Fruit fly (Drosophila melanogaster) S2 (cell line): ENCODE results near the gene Ir11a.

ENCODE experiments used
- CG8478 ChIP-seq: fragments of >200 bp; optimal IDR thresholded peaks from 2 replicates; lab custom pipeline; 2018
- CTCF ChIP-seq, 2 experiments: fragments of >200 bp; optimal IDR thresholded peaks; 2 replicates each; lab custom pipeline; 2018

dm6 chrX:12386255-12386654 lies 8.7 kb upstream of the Ir11a start:
- TF ChIP-seq CTCF (optimal IDR thresholded peaks at IDR 0.05; lab: Kevin White, UChicago) (peak; percentile 46 to 75), CG8478 (lab: Kevin White, UChicago) (no peak)
